Worm (Caenorhabditis elegans): ENCODE data around the gene Y55F3BR.10.

DNA sequence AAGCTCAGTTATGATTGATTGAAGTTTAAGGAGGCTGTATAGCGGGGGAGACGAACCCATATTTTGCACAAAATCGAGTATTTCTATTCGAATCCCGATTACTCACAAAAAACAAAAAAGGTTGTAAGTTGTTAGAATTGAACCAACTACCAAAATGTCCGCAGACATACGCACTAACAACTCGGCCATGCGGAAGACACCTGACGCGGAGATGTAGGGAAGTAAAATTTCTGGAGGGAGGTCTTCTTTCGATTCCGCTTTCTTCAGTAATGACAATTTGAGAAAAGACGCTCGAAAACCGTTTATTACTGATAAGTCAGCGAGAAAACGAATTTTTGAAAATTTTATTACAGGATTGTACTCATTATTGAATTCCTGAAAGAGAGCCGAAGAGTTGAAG is 14.4 kb upstream of the Y55F3BR.10 start:
- no peak for TF ChIP-seq ama-1 (optimal IDR thresholded peaks at IDR 0.05)
- TF ChIP-seq aly-1 (tag; optimal IDR thresholded peaks at IDR 0.05) = no peak
- no peak for TF ChIP-seq flt-1 (GFP tag; IDR thresholded peaks at IDR 0.05)
- TF ChIP-seq hmg-4 (GFP tag; optimal IDR thresholded peaks at IDR 0.05) = no peak

Measured in whole organism, early embryonic.